Fruit fly (Drosophila melanogaster) whole organism, embryonic: ENCODE results near the gene Nrx-IV.

ENCODE experiments used
- Blimp-1 ChIP-seq: fragments of 200-800 bp; sonication (Bioruptor generic); optimal IDR thresholded peaks from 3 replicates; lab custom pipeline; 2018; ENCODE audit warnings: missing biosample characterization, missing genetic modification characterization, mild to moderate bottlenecking, moderate library complexity, missing genetic modification reagents
- CG11093 ChIP-seq: fragments of 200-800 bp; sonication (Bioruptor generic); IDR thresholded peaks from 3 replicates; pipeline ENCODE4 v1.3.6; 2022; ENCODE audit warnings: missing biosample characterization, missing genetic modification characterization
- CG11247 ChIP-seq: fragments of 200-800 bp; sonication (Bioruptor generic); IDR thresholded peaks from 2 replicates; pipeline ENCODE4 v1.3.6; 2022; ENCODE audit warnings: missing biosample characterization, missing genetic modification characterization
- CG11504 ChIP-seq: fragments of 200-800 bp; sonication (Bioruptor generic); optimal IDR thresholded peaks from 3 replicates; lab custom pipeline; 2019; ENCODE audit warnings: missing biosample characterization, mild to moderate bottlenecking, missing genetic modification characterization, moderate library complexity
- CG11723 ChIP-seq: fragments of 200-800 bp; sonication (Bioruptor generic); optimal IDR thresholded peaks from 2 replicates; lab custom pipeline; 2017; ENCODE audit warnings: missing biosample characterization, mild to moderate bottlenecking, missing genetic modification characterization
- CG12299 ChIP-seq: fragments of 200-800 bp; sonication (Bioruptor generic); optimal IDR thresholded peaks from 2 replicates; lab custom pipeline; 2018; ENCODE audit warnings: missing biosample characterization, mild to moderate bottlenecking, missing genetic modification characterization
- CG14050 ChIP-seq: fragments of 200-800 bp; sonication (Bioruptor generic); IDR thresholded peaks from 3 replicates; pipeline ENCODE4 v1.3.6; 2022; ENCODE audit warnings: missing biosample characterization, missing genetic modification characterization
- CG16813 ChIP-seq: fragments of 200-800 bp; sonication (Bioruptor generic); IDR thresholded peaks from 3 replicates; pipeline ENCODE4 v1.3.6; 2022; ENCODE audit warnings: missing biosample characterization, missing genetic modification characterization; ENCODE audit not compliant: partially characterized antibody
- CG16815 ChIP-seq: fragments of 200-800 bp; sonication (Bioruptor generic); optimal IDR thresholded peaks from 3 replicates; lab custom pipeline; 2017; ENCODE audit warnings: missing biosample characterization, mild to moderate bottlenecking, missing genetic modification characterization
- CG2199 ChIP-seq: fragments of 200-800 bp; sonication (Bioruptor generic); IDR thresholded peaks from 3 replicates; pipeline ENCODE4 v1.3.6; 2022; ENCODE audit warnings: missing biosample characterization, missing genetic modification characterization
- CG30020 ChIP-seq: fragments of 200-800 bp; optimal IDR thresholded peaks from 2 replicates; lab custom pipeline; 2019; ENCODE audit warnings: missing biosample characterization, mild to moderate bottlenecking, missing genetic modification characterization, moderate library complexity
- CG31365 ChIP-seq: fragments of 200-800 bp; sonication (Bioruptor generic); optimal IDR thresholded peaks from 2 replicates; lab custom pipeline; 2018; ENCODE audit warnings: missing biosample characterization, mild to moderate bottlenecking, missing genetic modification characterization
- CG32532 ChIP-seq: fragments of 200-800 bp; sonication (Bioruptor generic); IDR thresholded peaks from 2 replicates; pipeline ENCODE4 v1.3.6; 2022; ENCODE audit warnings: missing biosample characterization, missing genetic modification characterization
- CG3726 ChIP-seq: fragments of 200-800 bp; sonication (Bioruptor generic); IDR thresholded peaks from 3 replicates; pipeline ENCODE4, ENCODE4 v1.3.6; 2022; ENCODE audit warnings: missing biosample characterization, missing genetic modification characterization
- CG4360 ChIP-seq: fragments of 200-800 bp; sonication (Bioruptor generic); IDR thresholded peaks from 2 replicates; pipeline ENCODE4 v1.3.6; 2022; ENCODE audit warnings: missing biosample characterization, missing genetic modification characterization
- CG4424 ChIP-seq: fragments of 200-800 bp; sonication (Bioruptor generic); optimal IDR thresholded peaks from 3 replicates; lab custom pipeline; 2016; ENCODE audit warnings: missing biosample characterization, missing genetic modification characterization
- CG4820 ChIP-seq: fragments of 200-800 bp; sonication (Bioruptor generic); optimal IDR thresholded peaks from 3 replicates; lab custom pipeline; 2016; ENCODE audit warnings: missing biosample characterization, missing genetic modification characterization
- CG5245 ChIP-seq: fragments of 200-800 bp; sonication (Bioruptor generic); optimal IDR thresholded peaks from 3 replicates; lab custom pipeline; 2016; ENCODE audit warnings: missing biosample characterization, missing genetic modification characterization
- CG6791 ChIP-seq: fragments of 200-800 bp; sonication (Bioruptor generic); IDR thresholded peaks from 3 replicates; pipeline ENCODE4 v1.3.6; 2022; ENCODE audit warnings: missing biosample characterization, missing genetic modification characterization; ENCODE audit not compliant: partially characterized antibody
- CG7372 ChIP-seq: fragments of 200-800 bp; sonication (Bioruptor generic); IDR thresholded peaks from 2 replicates; pipeline ENCODE4 v1.3.6; 2022; ENCODE audit warnings: missing biosample characterization, missing genetic modification characterization
- CG8388 ChIP-seq: fragments of 200-800 bp; sonication (Bioruptor generic); optimal IDR thresholded peaks from 2 replicates; lab custom pipeline; 2019; ENCODE audit warnings: missing biosample characterization, mild to moderate bottlenecking, missing genetic modification characterization, moderate library complexity
- CG8478 ChIP-seq: fragments of >200 bp; optimal IDR thresholded peaks from 2 replicates; lab custom pipeline; 2018
- CG8924 ChIP-seq: fragments of 200-800 bp; optimal IDR thresholded peaks from 3 replicates; lab custom pipeline; 2019; ENCODE audit warnings: missing biosample characterization, mild to moderate bottlenecking, missing genetic modification characterization, moderate library complexity
- Dbx ChIP-seq: fragments of 200-800 bp; sonication (Bioruptor generic); IDR thresholded peaks from 3 replicates; pipeline ENCODE4 v1.3.6; 2022; ENCODE audit warnings: missing biosample characterization, missing genetic modification characterization
- E2f2 ChIP-seq: fragments of 200-800 bp; sonication (Bioruptor generic); IDR thresholded peaks from 2 replicates; pipeline ENCODE4 v1.3.6; 2022; ENCODE audit warnings: missing biosample characterization, missing genetic modification characterization
- GATAe ChIP-seq: fragments of 200-800 bp; sonication (Bioruptor generic); conservative IDR thresholded peaks from 2 replicates; pipeline ENCODE4 v1.3.6; 2022; ENCODE audit warnings: missing biosample characterization, missing genetic modification characterization
- HHEX ChIP-seq: fragments of 200-800 bp; sonication (Bioruptor generic); optimal IDR thresholded peaks from 3 replicates; lab custom pipeline; 2017; ENCODE audit warnings: missing biosample characterization, mild to moderate bottlenecking, missing genetic modification characterization, missing genetic modification reagents
- MESR4 ChIP-seq: fragments of 200-800 bp; sonication (Bioruptor generic); optimal IDR thresholded peaks from 2 replicates; lab custom pipeline; 2018; ENCODE audit warnings: missing biosample characterization, mild to moderate bottlenecking, missing genetic modification characterization, moderate library complexity
- NFAT ChIP-seq: fragments of 200-800 bp; sonication (Bioruptor generic); IDR thresholded peaks from 2 replicates; pipeline ENCODE4 v1.3.6; 2022; ENCODE audit warnings: missing biosample characterization, missing genetic modification characterization
- Rx ChIP-seq: fragments of 200-800 bp; sonication (Bioruptor generic); IDR thresholded peaks from 2 replicates; pipeline ENCODE4 v1.3.6; 2022; ENCODE audit warnings: missing biosample characterization, missing genetic modification characterization
- Ssrp ChIP-seq: fragments of 200-800 bp; sonication (Bioruptor generic); optimal IDR thresholded peaks from 2 replicates; lab custom pipeline; 2018; ENCODE audit warnings: missing biosample characterization, mild to moderate bottlenecking, missing genetic modification characterization, moderate library complexity
- TFAM ChIP-seq: fragments of 200-800 bp; sonication (Bioruptor generic); optimal IDR thresholded peaks from 2 replicates; lab custom pipeline; 2017; ENCODE audit warnings: missing biosample characterization, missing genetic modification characterization, inconsistent platforms
- amos ChIP-seq: fragments of 200-800 bp; sonication (Bioruptor generic); IDR thresholded peaks from 2 replicates; pipeline ENCODE4 v1.3.6; 2022; ENCODE audit warnings: missing biosample characterization, missing genetic modification characterization; ENCODE audit not compliant: partially characterized antibody
- ara ChIP-seq: fragments of 200-800 bp; sonication (Bioruptor generic); IDR thresholded peaks from 2 replicates; pipeline ENCODE4 v1.3.6; 2022; ENCODE audit warnings: missing biosample characterization, missing genetic modification characterization
- ato ChIP-seq: fragments of 200-800 bp; sonication (Bioruptor generic); IDR thresholded peaks from 2 replicates; pipeline ENCODE4 v1.3.6; 2022; ENCODE audit warnings: missing biosample characterization, missing genetic modification characterization; ENCODE audit not compliant: partially characterized antibody
- cg ChIP-seq: fragments of 200-800 bp; sonication (Bioruptor generic); optimal IDR thresholded peaks from 3 replicates; lab custom pipeline; 2019; ENCODE audit warnings: missing biosample characterization, mild to moderate bottlenecking, missing genetic modification characterization, moderate library complexity
- emc ChIP-seq: fragments of 200-800 bp; sonication (Bioruptor generic); optimal IDR thresholded peaks from 2 replicates; lab custom pipeline; 2016; ENCODE audit warnings: missing biosample characterization, missing genetic modification characterization
- gce ChIP-seq: fragments of 200-800 bp; sonication (Bioruptor generic); IDR thresholded peaks from 3 replicates; pipeline ENCODE4 v1.3.6; 2022; ENCODE audit warnings: missing biosample characterization, missing genetic modification characterization
- gt ChIP-seq: fragments of 200-800 bp; sonication (Bioruptor generic); IDR thresholded peaks from 2 replicates; pipeline ENCODE4 v1.3.6; 2022; ENCODE audit warnings: missing biosample characterization, missing genetic modification characterization
- lola ChIP-seq, 3 experiments: fragments of >200 bp in 2 of 3; fragments of 200-800 bp in 1 of 3; sonication (Bioruptor generic) in 1 of 3; optimal IDR thresholded peaks; 2 replicates each; lab custom pipeline; 2017 to 2019; ENCODE audit warnings: missing biosample characterization in 3 of 3, missing genetic modification characterization in 3 of 3, mild to moderate bottlenecking in 1 of 3, moderate library complexity in 1 of 3
- mld ChIP-seq: fragments of 200-800 bp; sonication (Bioruptor generic); IDR thresholded peaks from 3 replicates; pipeline ENCODE4 v1.3.6; 2022; ENCODE audit warnings: missing biosample characterization, missing genetic modification characterization; ENCODE audit not compliant: partially characterized antibody
- otp ChIP-seq: fragments of 200-800 bp; sonication (Bioruptor generic); IDR thresholded peaks from 3 replicates; pipeline ENCODE4, ENCODE4 v1.3.6; 2022; ENCODE audit warnings: missing biosample characterization, missing genetic modification characterization
- p53 ChIP-seq: fragments of 200-800 bp; sonication (Bioruptor generic); optimal IDR thresholded peaks from 2 replicates; lab custom pipeline; 2016; ENCODE audit warnings: missing biosample characterization, missing genetic modification characterization
- schlank ChIP-seq: fragments of 200-800 bp; sonication (Bioruptor generic); optimal IDR thresholded peaks from 2 replicates; lab custom pipeline; 2018; ENCODE audit warnings: missing biosample characterization, mild to moderate bottlenecking, missing genetic modification characterization
- sens ChIP-seq: fragments of 200-800 bp; sonication (Bioruptor generic); peaks from one replicate; lab custom pipeline; 2016; ENCODE audit warnings: missing biosample characterization, missing genetic modification characterization
- slbo ChIP-seq: fragments of 200-800 bp; sonication (Bioruptor generic); IDR thresholded peaks from 2 replicates; pipeline ENCODE4 v1.3.6; 2022; ENCODE audit warnings: missing biosample characterization, missing genetic modification characterization
- ttk ChIP-seq: fragments of 200-800 bp; sonication (Bioruptor generic); IDR thresholded peaks from 2 replicates; pipeline ENCODE4 v2.1.2; 2022; ENCODE audit warnings: missing biosample characterization, missing genetic modification characterization
- tup ChIP-seq: fragments of 200-800 bp; sonication (Bioruptor generic); optimal IDR thresholded peaks from 2 replicates; lab custom pipeline; 2016; ENCODE audit warnings: missing biosample characterization, mild to moderate bottlenecking, missing genetic modification characterization, moderate library complexity
- wek ChIP-seq: fragments of 200-800 bp; sonication (Bioruptor generic); optimal IDR thresholded peaks from 3 replicates; lab custom pipeline; 2018; ENCODE audit warnings: missing biosample characterization, mild to moderate bottlenecking, missing genetic modification characterization, moderate library complexity

Nrx-IV gene

dm6 chr3L:12138113-12138899 is 8.0 kb upstream of the Nrx-IV start, which contains the start of the genes ND-SGDH and RhoGAP68F:
Gene ND-SGDH, minus strand, starts transcription at chr3L:12138584.
Gene RhoGAP68F, plus strand, starts transcription at chr3L:12138868.
- TF ChIP-seq lola (GFP tag; optimal IDR thresholded peaks at IDR 0.05; lab: Kevin White, UChicago) (peak in 1 of 3 experiments; percentile 81), ato (GFP tag; lab: Robert Waterston, UW) (peak; percentile 48; the same call in 1 of the 2 replicates), Ssrp (tag; lab: Kevin White, UChicago) (peak; percentile 70), wek (GFP tag; lab: Kevin White, UChicago) (no peak), mld (peak; percentile 69; the same call in 2 of the 3 replicates), E2f2 (GFP tag; lab: Robert Waterston, UW) (no peak), TFAM (no peak), Rx (GFP tag; lab: Robert Waterston, UW) (no peak; the same call in 1 of the 2 replicates), CG11247 (GFP tag; lab: Robert Waterston, UW) (peak; percentile 54), p53 (GFP tag; lab: Kevin White, UChicago) (no peak), CG7372 (GFP tag; lab: Robert Waterston, UW) (peak; percentile 74), CG32532 (GFP tag; lab: Robert Waterston, UW) (0 out of 2 replicates have a peak, but pooled peaks have one; percentile 76), gce (GFP tag; lab: Robert Waterston, UW) (no peak), cg (GFP tag; lab: Kevin White, UChicago) (no peak), CG6791 (GFP tag; lab: Robert Waterston, UW) (peak; percentile 91), MESR4 (GFP tag; lab: Kevin White, UChicago) (peak; percentile 78), otp (0 out of 3 replicates have a peak, but pooled peaks have one; percentile 20), CG30020 (tag; lab: Kevin White, UChicago) (peak; percentile 77), CG5245 (GFP tag; lab: Kevin White, UChicago) (peak; percentile 23), CG8924 (tag; lab: Kevin White, UChicago) (peak; percentile 69), GATAe (GFP tag; lab: Robert Waterston, UW) (no peak), slbo (GFP tag; lab: Robert Waterston, UW) (peak; percentile 79), CG4360 (no peak), CG31365 (tag; lab: Kevin White, UChicago) (no peak), Blimp-1 (peak; percentile 56), CG11504 (tag; lab: Kevin White, UChicago) (peak; percentile 79), HHEX (GFP tag; lab: Kevin White, UChicago) (peak; percentile 46), CG3726 (GFP tag; lab: Robert Waterston, UW) (no peak), sens (peak; percentile 92), CG12299 (tag; lab: Kevin White, UChicago) (no peak), CG4820 (GFP tag; lab: Kevin White, UChicago) (peak; percentile 76), ara (GFP tag; lab: Robert Waterston, UW) (0 out of 2 replicates have a peak, but pooled peaks have one; percentile 7), NFAT (GFP tag; lab: Robert Waterston, UW) (peak; percentile 71), schlank (tag; lab: Kevin White, UChicago) (no peak), ttk (peak; percentile 49; the same call in 1 of the 2 replicates), CG11723 (GFP tag; lab: Kevin White, UChicago) (peak; percentile 71), CG16813 (GFP tag; lab: Robert Waterston, UW) (peak; percentile 95), gt (GFP tag; lab: Robert Waterston, UW) (no peak), Dbx (GFP tag; lab: Robert Waterston, UW) (peak; percentile 83), CG14050 (no peak), emc (GFP tag; lab: Kevin White, UChicago) (peak; percentile 22), CG4424 (GFP tag; lab: Kevin White, UChicago) (peak; percentile 73), tup (GFP tag; lab: Kevin White, UChicago) (peak; percentile 8), CG8388 (peak; percentile 60), CG8478 (lab: Kevin White, UChicago) (no peak), CG11093 (peak; percentile 54; the same call in 1 of the 3 replicates), CG16815 (peak; percentile 73), amos (GFP tag; lab: Robert Waterston, UW) (peak; percentile 84), CG2199 (no peak)
